Fruit fly (Drosophila melanogaster) whole organism: ENCODE results near the gene CG6664.

Source experiments
- CG8478 ChIP-seq: fragments of >200 bp; optimal IDR thresholded peaks from 2 replicates; lab custom pipeline; 2018; ENCODE audit warnings: inconsistent platforms
- Dll ChIP-seq: fragments of >200 bp; optimal IDR thresholded peaks from 2 replicates; lab custom pipeline; 2017
- EcR ChIP-seq, 2 experiments: fragments of >200 bp; optimal IDR thresholded peaks; 2 replicates each; lab custom pipeline; 2017; ENCODE audit warnings: missing biosample characterization in 2 of 2, missing genetic modification characterization in 2 of 2, missing genetic modification reagents in 2 of 2
- pan ChIP-seq: fragments of >200 bp; optimal IDR thresholded peaks from 2 replicates; lab custom pipeline; 2017
- psq ChIP-seq: fragments of >200 bp; optimal IDR thresholded peaks from 2 replicates; lab custom pipeline; 2017
- usp ChIP-seq: fragments of >200 bp; optimal IDR thresholded peaks from 2 replicates; lab custom pipeline; 2017; ENCODE audit warnings: missing biosample characterization, missing genetic modification characterization, mixed read lengths

The CG6664 gene

DNA sequence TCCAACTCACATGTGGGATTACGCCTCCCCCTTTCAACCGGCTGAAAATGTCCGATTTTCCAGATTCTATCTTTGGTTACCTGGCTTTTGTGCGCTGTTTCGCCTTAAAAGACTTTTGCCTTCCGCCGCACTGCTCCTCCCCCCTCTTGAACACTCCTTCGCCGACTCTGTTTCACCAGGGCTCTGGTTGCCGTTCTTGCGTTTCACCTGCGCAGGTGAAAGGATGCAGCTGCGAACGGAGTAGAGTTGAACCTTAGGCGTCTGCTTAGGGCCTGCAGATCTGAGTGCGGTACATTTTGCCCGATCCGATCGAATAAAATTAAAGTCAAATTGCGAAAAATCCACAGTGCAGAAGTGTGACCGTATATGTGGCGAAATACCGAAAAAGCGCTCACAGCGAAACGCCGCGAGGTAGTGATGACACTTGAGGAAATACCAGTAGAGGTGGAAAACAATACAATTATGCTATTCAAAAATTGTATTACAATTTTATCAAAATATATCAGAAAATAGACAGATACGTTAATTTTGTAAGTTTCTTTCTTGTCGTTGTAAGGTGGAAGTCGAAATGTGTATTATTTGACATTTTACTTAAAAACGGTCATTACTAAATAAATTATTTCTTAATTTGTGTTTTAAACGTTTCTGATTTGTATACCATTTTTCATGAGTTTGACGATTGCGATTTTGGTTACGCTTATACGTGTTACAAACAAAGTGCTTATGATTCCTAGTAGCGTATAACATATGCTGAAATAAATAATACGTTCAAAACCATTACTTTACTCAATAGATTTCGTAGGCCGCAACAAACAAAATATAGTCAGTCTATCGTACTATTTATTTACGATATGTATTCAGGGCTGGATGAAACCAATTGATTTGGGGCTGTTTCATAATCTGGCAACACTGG lies at the start of gene CG6664, which contains the start of gene CG7728:
Gene CG6664, minus strand, starts transcription at position 518 of the 913 bp plus-strand sequence.
Gene CG7728, plus strand, starts transcription at position 874 of the 913 bp plus-strand sequence.
- no peak for TF ChIP-seq CG8478
- no peak for TF ChIP-seq Dll (lab: Kevin White, UChicago)
- TF ChIP-seq usp (GFP tag; lab: Kevin White, UChicago), result no peak
- TF ChIP-seq EcR (GFP tag; optimal IDR thresholded peaks at IDR 0.05; lab: Kevin White, UChicago), result no peak
- TF ChIP-seq pan, result no peak
- TF ChIP-seq psq (lab: Kevin White, UChicago), result no peak

DNA sequence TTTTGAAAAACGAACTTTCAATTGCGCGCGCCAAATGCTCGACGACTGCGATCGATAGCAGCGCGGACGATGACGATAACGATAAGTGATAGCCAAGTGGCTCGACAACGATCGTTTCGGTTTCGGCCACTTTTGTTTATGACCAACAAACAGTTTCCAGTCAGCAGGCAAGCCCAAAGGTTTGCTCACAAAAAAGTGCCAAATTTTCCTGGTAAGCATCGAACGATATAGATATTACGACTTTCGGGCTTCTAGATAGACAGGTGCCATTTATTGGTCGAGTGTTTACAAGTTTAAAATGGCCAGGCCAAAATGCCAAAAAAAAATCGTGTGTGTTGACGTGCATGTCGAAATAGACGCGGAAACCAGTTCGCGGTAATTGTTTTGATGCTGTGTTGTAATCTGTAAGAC lies 39.5 kb upstream of the CG6664 start, which contains the start of gene CG7724:
Gene CG7724, plus strand, starts transcription at position 147 of the 411 bp plus-strand sequence.
- TF ChIP-seq psq (lab: Kevin White, UChicago) (no peak), usp (GFP tag; lab: Kevin White, UChicago) (no peak), CG8478 (no peak)

DNA sequence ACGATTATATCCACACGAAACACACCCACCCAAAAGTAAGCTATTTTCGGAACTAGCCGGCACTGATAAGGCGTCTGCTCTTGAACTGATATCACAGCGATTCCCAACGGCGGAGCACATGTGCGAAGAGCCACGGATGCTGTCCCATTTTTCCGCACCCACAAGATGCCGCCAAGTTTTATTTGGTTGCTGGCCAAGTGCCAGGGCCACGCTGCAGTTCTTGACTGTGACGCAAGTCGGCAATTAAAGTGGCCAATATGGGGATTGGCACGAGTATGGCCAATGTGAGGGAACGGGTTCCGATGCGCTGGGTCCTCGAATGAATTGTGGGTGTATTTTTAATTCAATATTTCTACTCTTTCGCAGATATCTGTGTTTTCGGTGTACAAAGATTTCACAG lies 38.0 kb upstream of the CG6664 start:
- no peak for TF ChIP-seq psq (lab: Kevin White, UChicago)
- no peak for TF ChIP-seq Dll (lab: Kevin White, UChicago)
- TF ChIP-seq CG8478, result no peak
- no peak for TF ChIP-seq usp (GFP tag; lab: Kevin White, UChicago)
- no peak for TF ChIP-seq EcR (GFP tag; optimal IDR thresholded peaks at IDR 0.05; lab: Kevin White, UChicago)
- TF ChIP-seq pan, result no peak

DNA sequence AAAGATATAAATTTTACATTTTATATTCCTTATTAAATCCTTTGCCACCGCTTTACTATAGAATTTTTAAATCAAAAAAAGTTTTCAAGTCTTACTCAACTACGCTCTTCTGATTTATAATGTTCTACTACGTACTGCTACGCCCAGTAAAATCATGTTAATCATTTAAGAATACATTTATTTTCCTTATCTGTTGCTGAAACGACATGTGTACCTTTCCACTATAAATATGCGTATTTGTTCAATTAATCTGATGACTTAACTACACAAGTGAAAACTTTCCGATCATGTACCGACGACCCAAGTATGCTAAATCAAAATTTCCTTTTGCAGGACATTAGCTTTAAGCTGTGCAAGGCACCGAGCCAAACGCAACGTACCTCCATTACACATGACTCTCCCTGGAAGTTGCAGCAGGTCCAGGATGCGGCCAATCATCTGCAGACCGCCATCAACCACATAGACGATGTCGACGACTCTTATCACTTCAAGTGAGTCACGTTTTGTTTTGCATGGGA lies 36.5 kb upstream of the CG6664 start:
- no peak for TF ChIP-seq usp (GFP tag; lab: Kevin White, UChicago)
- no peak for TF ChIP-seq psq (lab: Kevin White, UChicago)
- no peak for TF ChIP-seq CG8478
- TF ChIP-seq Dll (lab: Kevin White, UChicago), result no peak

DNA sequence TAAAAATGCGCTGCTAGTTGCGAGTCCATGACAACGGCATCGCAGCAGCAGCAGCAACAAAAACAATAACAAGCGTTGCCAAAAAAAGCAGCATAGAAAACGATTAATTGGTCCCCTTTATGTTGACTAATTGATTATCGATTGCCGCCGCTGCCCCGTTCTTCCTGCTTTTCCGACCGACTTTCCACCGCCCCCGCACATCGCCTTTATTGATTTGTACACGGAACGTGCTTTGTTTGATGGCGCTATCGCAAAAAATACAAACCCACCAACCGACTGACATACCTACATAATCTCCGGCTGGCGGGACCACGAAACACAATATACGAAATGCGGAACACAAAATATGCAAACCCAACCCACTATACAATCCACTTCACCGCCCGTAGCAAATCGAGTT lies 35.5 kb upstream of the CG6664 start:
- TF ChIP-seq Dll (lab: Kevin White, UChicago), result no peak
- TF ChIP-seq CG8478, result no peak
- no peak for TF ChIP-seq usp (GFP tag; lab: Kevin White, UChicago)
- TF ChIP-seq psq (lab: Kevin White, UChicago), result no peak
- no peak for TF ChIP-seq EcR (GFP tag; optimal IDR thresholded peaks at IDR 0.05; lab: Kevin White, UChicago)
- no peak for TF ChIP-seq pan

DNA sequence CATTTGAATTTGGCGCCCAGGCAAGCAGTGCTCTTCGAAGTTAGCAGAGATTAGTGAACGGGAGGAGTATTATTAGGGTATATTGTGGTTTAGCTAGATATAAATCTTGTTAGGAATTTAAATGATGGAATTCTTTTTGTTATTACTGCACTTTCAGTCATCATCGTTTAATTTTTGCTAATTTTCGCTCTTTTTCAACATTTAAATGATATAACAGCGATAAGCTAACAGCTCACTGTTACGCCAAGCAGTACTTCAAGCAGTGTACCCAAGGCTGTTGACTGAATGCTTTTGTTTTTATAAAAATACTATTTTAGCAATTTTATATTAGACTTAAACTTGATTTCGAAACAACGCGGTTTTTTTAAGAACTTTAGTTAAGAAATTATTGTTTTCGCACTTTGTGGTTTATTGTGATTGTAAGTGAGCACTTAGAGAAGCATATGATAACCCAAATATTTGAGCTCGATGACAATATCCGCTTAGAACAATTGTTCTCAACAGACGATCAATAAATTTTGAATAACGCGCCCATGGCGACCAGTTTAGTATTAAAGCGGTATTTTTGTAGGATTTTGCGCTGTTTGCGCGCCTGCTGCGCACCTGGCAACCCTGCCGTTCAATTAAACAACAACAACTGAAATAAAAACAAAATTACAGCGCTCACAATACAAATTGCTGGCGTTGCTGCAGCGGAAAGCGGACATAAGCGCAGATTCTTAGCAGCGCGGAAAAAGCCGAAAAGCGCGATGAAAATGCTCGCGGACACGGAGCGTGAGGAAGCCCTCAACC lies 34.9 kb upstream of the CG6664 start:
- TF ChIP-seq CG8478, result no peak
- no peak for TF ChIP-seq usp (GFP tag; lab: Kevin White, UChicago)
- TF ChIP-seq Dll (lab: Kevin White, UChicago), result no peak
- no peak for TF ChIP-seq psq (lab: Kevin White, UChicago)
- TF ChIP-seq pan, result no peak
- no peak for TF ChIP-seq EcR (GFP tag; optimal IDR thresholded peaks at IDR 0.05; lab: Kevin White, UChicago)

DNA sequence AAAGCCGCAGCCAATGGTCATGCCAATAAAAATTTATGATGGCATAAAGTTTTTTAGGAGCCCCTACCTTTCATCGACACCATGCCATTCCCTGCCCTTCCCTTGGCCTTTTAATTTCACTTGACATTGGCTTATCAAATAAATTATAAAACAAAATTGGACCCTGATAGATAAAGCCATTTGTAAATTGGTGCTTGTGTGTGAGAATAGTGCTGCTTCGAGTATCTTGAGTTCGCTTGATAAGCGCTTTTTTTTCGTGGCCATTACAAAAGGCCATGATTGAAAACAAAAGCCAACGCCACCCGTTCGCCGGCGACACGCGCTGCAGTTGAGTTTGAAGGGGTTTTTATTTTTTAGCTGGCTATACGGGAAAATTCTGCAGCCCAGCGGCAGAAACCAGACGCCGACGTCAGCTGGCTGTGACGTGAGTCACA lies 33.9 kb upstream of the CG6664 start:
- no peak for TF ChIP-seq Dll (lab: Kevin White, UChicago)
- no peak for TF ChIP-seq usp (GFP tag; lab: Kevin White, UChicago)
- TF ChIP-seq pan, result no peak
- TF ChIP-seq CG8478, result no peak
- TF ChIP-seq psq (lab: Kevin White, UChicago), result no peak
- TF ChIP-seq EcR (GFP tag; optimal IDR thresholded peaks at IDR 0.05; lab: Kevin White, UChicago), result no peak

DNA sequence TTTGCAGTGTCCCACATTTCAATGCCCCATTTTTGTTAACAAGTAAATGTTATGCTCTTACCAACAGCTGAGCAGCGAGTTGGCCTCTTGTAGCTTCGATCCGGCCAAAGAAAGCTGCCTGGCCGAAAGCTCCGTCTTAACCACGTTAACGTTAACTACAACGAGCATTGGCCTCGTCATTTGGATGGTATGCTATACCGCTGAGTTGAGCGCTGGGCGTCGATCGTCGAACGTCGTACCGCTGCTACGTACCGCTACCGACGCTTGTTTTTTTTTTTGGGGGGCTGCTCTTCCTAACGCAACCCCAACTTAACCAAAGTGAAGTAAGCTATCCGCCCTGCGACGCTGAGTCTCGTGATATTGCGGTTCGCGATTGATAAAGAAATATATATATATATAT lies 33.3 kb upstream of the CG6664 start, which contains the start of gene rogdi:
Gene rogdi, plus strand, starts transcription at position 199 of the 400 bp plus-strand sequence.
- TF ChIP-seq EcR (GFP tag; optimal IDR thresholded peaks at IDR 0.05; lab: Kevin White, UChicago) (no peak), psq (lab: Kevin White, UChicago) (no peak), Dll (lab: Kevin White, UChicago) (no peak), usp (GFP tag; lab: Kevin White, UChicago) (no peak), pan (no peak), CG8478 (no peak)

DNA sequence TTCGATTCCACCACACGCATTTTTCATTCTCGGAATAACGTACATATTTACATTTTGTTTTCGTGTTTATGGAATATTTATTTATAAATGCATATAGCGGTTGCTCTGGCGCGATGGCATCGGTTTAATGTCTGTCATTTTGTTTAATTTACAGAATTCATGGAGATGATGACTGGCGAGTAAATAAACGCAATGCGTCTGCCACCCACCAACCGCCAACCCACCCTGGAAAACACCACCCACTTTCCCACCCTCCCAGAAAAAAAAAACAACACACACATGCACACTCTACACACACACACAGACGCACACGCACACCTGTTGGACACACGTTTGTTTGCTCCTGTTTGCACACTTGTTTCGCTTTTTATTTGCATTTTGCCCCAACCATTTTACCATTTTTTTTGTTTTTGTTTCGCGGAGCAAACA lies 31.8 kb upstream of the CG6664 start:
- TF ChIP-seq Dll (lab: Kevin White, UChicago) (no peak), usp (GFP tag; lab: Kevin White, UChicago) (no peak), CG8478 (no peak), psq (lab: Kevin White, UChicago) (no peak), pan (no peak)

DNA sequence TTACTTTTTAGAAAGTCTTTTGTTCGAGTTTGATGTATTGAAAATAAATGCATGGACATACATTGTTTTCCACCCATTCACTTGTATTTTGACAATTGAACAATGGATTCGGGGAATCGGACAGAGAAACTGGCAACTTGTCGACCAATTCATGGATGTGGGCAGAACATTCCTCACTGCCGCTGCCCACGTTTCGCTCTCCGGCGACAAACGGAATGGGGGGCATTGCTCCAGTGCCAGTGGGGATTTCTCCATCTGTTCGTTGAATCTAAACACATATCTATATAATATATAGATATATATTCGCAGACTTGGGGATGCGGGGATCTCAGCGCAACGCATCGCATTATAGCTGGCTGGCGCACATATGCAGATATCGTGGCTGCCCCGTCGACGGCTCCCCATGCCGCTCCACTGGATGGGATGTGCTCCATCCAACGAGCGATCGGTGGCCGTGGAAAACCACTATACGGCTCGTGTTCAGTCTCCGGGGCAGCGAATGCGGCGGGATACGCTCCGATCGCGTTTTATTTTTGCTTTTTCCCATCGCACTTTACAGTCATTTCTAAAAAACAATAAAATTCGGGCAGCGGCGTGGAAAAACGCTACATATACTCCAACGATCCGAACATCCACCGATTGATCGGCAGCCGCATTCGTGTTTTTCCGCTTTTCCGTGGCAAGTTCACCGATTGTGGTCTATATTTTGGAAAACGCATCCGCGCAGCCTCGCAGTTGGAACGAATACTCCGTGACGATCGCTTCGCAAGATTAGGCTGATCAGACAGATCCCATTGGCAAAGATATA lies 29.7 kb upstream of the CG6664 start, which contains the start of gene TpnC73F:
Gene TpnC73F, plus strand, starts transcription at position 633 of the 808 bp plus-strand sequence.
- TF ChIP-seq usp (GFP tag; lab: Kevin White, UChicago) (no peak), pan (no peak), psq (lab: Kevin White, UChicago) (no peak), EcR (GFP tag; optimal IDR thresholded peaks at IDR 0.05; lab: Kevin White, UChicago) (no peak), Dll (lab: Kevin White, UChicago) (no peak), CG8478 (no peak)

DNA sequence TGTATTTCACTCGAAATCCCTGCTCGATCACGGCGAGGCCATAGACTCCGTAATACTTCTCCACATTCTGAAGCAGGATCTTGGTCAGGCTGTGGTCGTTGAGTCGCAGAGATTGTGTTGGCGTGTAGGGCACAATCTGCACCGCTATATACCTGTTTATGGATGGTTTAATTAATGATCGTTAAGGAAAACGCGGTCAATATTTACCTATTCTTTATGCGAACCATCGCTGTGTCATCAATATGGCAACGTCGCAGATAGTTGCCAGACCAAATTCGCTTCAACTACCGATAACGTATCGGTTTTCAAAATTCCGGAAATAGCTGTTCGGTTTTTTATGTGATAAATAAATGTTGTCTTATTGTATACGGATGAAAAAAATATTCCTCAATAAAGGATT lies 28.8 kb upstream of the CG6664 start, which contains the start of gene Pop5:
Gene Pop5, minus strand, starts transcription at position 240 of the 400 bp plus-strand sequence.
- no peak for TF ChIP-seq pan
- no peak for TF ChIP-seq usp (GFP tag; lab: Kevin White, UChicago)
- TF ChIP-seq Dll (lab: Kevin White, UChicago), result no peak
- no peak for TF ChIP-seq CG8478
- TF ChIP-seq EcR (GFP tag; optimal IDR thresholded peaks at IDR 0.05; lab: Kevin White, UChicago), result no peak
